Worm (Caenorhabditis elegans): ENCODE data around the gene cyn-3.
"Not testable (repeated sequence)": the region's sequence is repeated elsewhere in the genome, so short reads cannot be mapped to it uniquely, and the experiment has no call there.

cyn-3 gene

ce11 chrV:15197955-15198354 lies 8.2 kb downstream of the cyn-3 start, which contains the start of gene srw-1:
Gene srw-1 (plus strand): TSS chrV:15198255.
- TF ChIP-seq F44E2.7 (GFP tag; IDR thresholded peaks at IDR 0.05) (no peak), ZK337.2 (GFP tag; IDR thresholded peaks at IDR 0.05) (no peak), nhr-237 (tag; optimal IDR thresholded peaks at IDR 0.05) (no peak), egl-43 (GFP tag; IDR thresholded peaks at IDR 0.05) (no peak), mep-1 (tag; optimal IDR thresholded peaks at IDR 0.05) (no peak), ceh-62 (tag; optimal IDR thresholded peaks at IDR 0.05) (no peak), nhr-42 (GFP tag; IDR thresholded peaks at IDR 0.05) (no peak), ZK546.5 (tag; optimal IDR thresholded peaks at IDR 0.05) (no peak), hif-1 (tag; optimal IDR thresholded peaks at IDR 0.05) (no peak), mes-2 (tag; optimal IDR thresholded peaks at IDR 0.05; ENCODE audit: poor library complexity, severe bottlenecking) (no peak), attf-4 (tag; optimal IDR thresholded peaks at IDR 0.05) (no peak)

ce11 chrV:15199768-15200167 lies 10.0 kb downstream of the cyn-3 start, which contains the start of gene Y75B12B.10:
Gene Y75B12B.10 (plus strand): TSS chrV:15200068.
- TF ChIP-seq unc-62 (GFP tag; optimal IDR thresholded peaks at IDR 0.05 in 1 of 2) (no peak), unc-62 (tag; optimal IDR thresholded peaks at IDR 0.05) (no peak), lin-39 (tag; optimal IDR thresholded peaks at IDR 0.05) (no peak), lin-13 (GFP tag; optimal IDR thresholded peaks at IDR 0.05) (no peak), spr-1 (tag; optimal IDR thresholded peaks at IDR 0.05) (no peak), ceh-20 (GFP tag; IDR thresholded peaks at IDR 0.05) (no peak), ceh-32 (tag; optimal IDR thresholded peaks at IDR 0.05; ENCODE audit: poor library complexity) (no peak), nhr-25 (tag; optimal IDR thresholded peaks at IDR 0.05; ENCODE audit: borderline replicate concordance, insufficient read depth) (no peak), lin-1 (GFP tag; IDR thresholded peaks at IDR 0.05) (no peak), skn-1 (tag; optimal IDR thresholded peaks at IDR 0.05) (no peak), F26F4.8 (GFP tag; conservative IDR thresholded peaks at IDR 0.05) (no peak), nhr-41 (GFP tag; IDR thresholded peaks at IDR 0.05) (no peak), rbr-2 (tag; optimal IDR thresholded peaks at IDR 0.05) (no peak), nhr-6 (tag; optimal IDR thresholded peaks at IDR 0.05) (no peak), daf-8 (GFP tag; IDR thresholded peaks at IDR 0.05) (no peak), D1046.2 (GFP tag; IDR thresholded peaks at IDR 0.05) (no peak), gei-8 (GFP tag; optimal IDR thresholded peaks at IDR 0.05) (no peak), cey-2 (tag; optimal IDR thresholded peaks at IDR 0.05; ENCODE audit: borderline replicate concordance, insufficient read depth) (no peak), mes-2 (tag; optimal IDR thresholded peaks at IDR 0.05; ENCODE audit: poor library complexity, severe bottlenecking) (no peak)

ce11 chrV:15207681-15208080 lies 18.0 kb downstream of the cyn-3 start, which contains the start of gene C41G6.12:
Gene C41G6.12 (minus strand): TSS chrV:15207781.
- TF ChIP-seq dpl-1 (GFP tag; optimal IDR thresholded peaks at IDR 0.05); sdz-12 (GFP tag; optimal IDR thresholded peaks at IDR 0.05); ztf-7 (tag; optimal IDR thresholded peaks at IDR 0.05): not testable (repeated sequence)

ce11 chrV:15211869-15212268 lies 22.1 kb downstream of the cyn-3 start, which contains the start of gene sri-24:
Gene sri-24 (plus strand): TSS chrV:15212169.
- not testable (repeated sequence) for TF ChIP-seq egl-27 (tag; optimal IDR thresholded peaks at IDR 0.05); nhr-25 (tag; optimal IDR thresholded peaks at IDR 0.05; ENCODE audit: borderline replicate concordance, insufficient read depth); hlh-30 (tag; optimal IDR thresholded peaks at IDR 0.05; ENCODE audit: insufficient read depth)

- TF ChIP-seq D1046.2 (GFP tag; IDR thresholded peaks at IDR 0.05); aly-2 (tag; optimal IDR thresholded peaks at IDR 0.05); php-3 (GFP tag; IDR thresholded peaks at IDR 0.05): not testable (repeated sequence)
Measured at ce11 chrV:15215175-15215574, 25.4 kb downstream of the cyn-3 start, which contains the start of gene sri-26. Gene sri-26 (plus strand): TSS chrV:15215475.
